Worm (Caenorhabditis elegans) whole organism, young adult: ENCODE results near the gene hrg-2.

ENCODE experiments used
- C17E4.6 ChIP-seq: fragments of 200-800 bp; sonication (Bioruptor generic); IDR thresholded peaks from 2 replicates; pipeline ENCODE4 v1.3.6; 2022; ENCODE audit warnings: missing genetic modification reagents, missing genetic modification characterization, missing compliant biosample characterization
- attf-5 ChIP-seq: fragments of 200-800 bp; sonication (Bioruptor generic); optimal IDR thresholded peaks from 2 replicates; lab custom pipeline; 2018; ENCODE audit warnings: mild to moderate bottlenecking, missing genetic modification characterization, missing compliant biosample characterization
- lin-35 ChIP-seq, 3 experiments: fragments of 150-350 bp in 2 of 3; sonication (generic microtip) in 1 of 3; optimal IDR thresholded peaks; 2 replicates each; lab custom pipeline; 2014 to 2018; ENCODE audit warnings: missing biosample characterization in 3 of 3, missing genetic modification characterization in 3 of 3, missing genetic modification reagents in 3 of 3
- lin-54 ChIP-seq: fragments of 200-800 bp; sonication (Bioruptor generic); optimal IDR thresholded peaks from 2 replicates; lab custom pipeline; 2018; ENCODE audit warnings: mild to moderate bottlenecking, missing genetic modification characterization, missing compliant biosample characterization
- madf-10 ChIP-seq: sonication (generic microtip); optimal IDR thresholded peaks from 2 replicates; lab custom pipeline; 2016; ENCODE audit warnings: mild to moderate bottlenecking, missing genetic modification characterization, missing compliant biosample characterization
- madf-8 ChIP-seq: fragments of 200-800 bp; sonication (Bioruptor generic); conservative IDR thresholded peaks from 2 replicates; pipeline ENCODE4 v1.3.6; 2022; ENCODE audit warnings: missing genetic modification reagents, missing genetic modification characterization, missing compliant biosample characterization
- nfyb-1 ChIP-seq: fragments of 200-800 bp; sonication (Bioruptor generic); IDR thresholded peaks from 2 replicates; pipeline ENCODE4 v1.3.6; 2022; ENCODE audit warnings: missing genetic modification reagents, missing genetic modification characterization, missing compliant biosample characterization
- nhr-80 ChIP-seq: sonication (generic microtip); optimal IDR thresholded peaks from 2 replicates; lab custom pipeline; 2016; ENCODE audit warnings: missing genetic modification characterization, missing compliant biosample characterization
- rcor-1 ChIP-seq: fragments of 200-800 bp; sonication (Bioruptor generic); IDR thresholded peaks from 2 replicates; pipeline ENCODE4 v1.3.6; 2022; ENCODE audit warnings: missing genetic modification reagents, missing genetic modification characterization, missing compliant biosample characterization
- tbp1 ChIP-seq: fragments of 200-800 bp; sonication (Bioruptor generic); optimal IDR thresholded peaks from 2 replicates; lab custom pipeline; 2018; ENCODE audit warnings: mild to moderate bottlenecking, missing genetic modification characterization, missing compliant biosample characterization

DNA sequence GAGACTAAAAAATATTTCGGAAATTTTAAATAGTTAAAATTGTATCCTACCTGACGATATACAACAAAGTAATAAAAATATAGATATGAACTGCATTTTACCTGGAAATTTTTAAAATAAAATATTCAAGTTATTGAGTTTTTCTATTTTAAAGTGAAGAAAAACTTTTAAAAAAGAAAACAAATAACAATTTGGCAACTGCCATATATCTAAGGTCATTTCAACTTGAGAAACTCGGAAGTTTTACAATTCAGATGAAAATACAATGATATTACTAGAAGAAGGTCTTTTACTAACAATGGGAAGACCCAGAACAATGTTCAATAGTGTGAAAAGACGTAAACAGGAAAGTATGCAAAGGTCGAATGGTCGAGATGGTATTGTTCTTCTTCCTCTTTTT lies 39.6 kb upstream of the hrg-2 start, which contains the start of gene C54D10.10:
- TF ChIP-seq rcor-1 (GFP tag; lab: Robert Waterston, UW) (no peak), C17E4.6 (GFP tag; lab: Robert Waterston, UW) (no peak), lin-35 (GFP tag; optimal IDR thresholded peaks at IDR 0.05; lab: Kevin White, UChicago) (no peak), nhr-80 (tag; lab: Kevin White, UChicago) (no peak), attf-5 (no peak), madf-8 (GFP tag; lab: Robert Waterston, UW) (no peak), lin-54 (no peak), nfyb-1 (GFP tag; lab: Robert Waterston, UW) (no peak), tbp1 (GFP tag; lab: Kevin White, UChicago) (no peak), madf-10 (no peak)
